Fruit fly (Drosophila melanogaster) whole organism: Measurements from ENCODE around the gene CG14402.
A peak's percentile ranks its signal among the peaks of the same experiment; 100 is the strongest.

Experiments
- CG8478 ChIP-seq: fragments of >200 bp; optimal IDR thresholded peaks from 2 replicates; lab custom pipeline; 2018; ENCODE audit warnings: inconsistent platforms
- Dll ChIP-seq: fragments of >200 bp; optimal IDR thresholded peaks from 2 replicates; lab custom pipeline; 2017
- EcR ChIP-seq, 2 experiments: fragments of >200 bp; optimal IDR thresholded peaks; 2 replicates each; lab custom pipeline; 2017; ENCODE audit warnings: missing biosample characterization in 2 of 2, missing genetic modification characterization in 2 of 2, missing genetic modification reagents in 2 of 2
- pan ChIP-seq: fragments of >200 bp; optimal IDR thresholded peaks from 2 replicates; lab custom pipeline; 2017
- psq ChIP-seq: fragments of >200 bp; optimal IDR thresholded peaks from 2 replicates; lab custom pipeline; 2017
- usp ChIP-seq: fragments of >200 bp; optimal IDR thresholded peaks from 2 replicates; lab custom pipeline; 2017; ENCODE audit warnings: missing biosample characterization, missing genetic modification characterization, mixed read lengths

Gene CG14402

dm6 chr2L:20809229-20809628 is 39.9 kb upstream of the CG14402 start:
- TF ChIP-seq Dll (lab: Kevin White, UChicago) (no peak), CG8478 (lab: Kevin White, UChicago) (no peak), psq (lab: Kevin White, UChicago) (no peak), usp (GFP tag; lab: Kevin White, UChicago) (no peak), pan (lab: Kevin White, UChicago) (no peak)

- TF ChIP-seq psq (lab: Kevin White, UChicago) = no peak
- no peak for TF ChIP-seq EcR (GFP tag; optimal IDR thresholded peaks at IDR 0.05; lab: Kevin White, UChicago)
- TF ChIP-seq usp (GFP tag; lab: Kevin White, UChicago) = no peak
- TF ChIP-seq Dll (lab: Kevin White, UChicago) = no peak
- no peak for TF ChIP-seq CG8478 (lab: Kevin White, UChicago)
- no peak for TF ChIP-seq pan (lab: Kevin White, UChicago)
Observed at dm6 chr2L:20811039-20811652, 38.0 kb upstream of the CG14402 start.

- peak in 1 of 2 experiments; percentile 38 for TF ChIP-seq EcR (GFP tag; optimal IDR thresholded peaks at IDR 0.05; lab: Kevin White, UChicago)
- no peak for TF ChIP-seq pan (lab: Kevin White, UChicago)
- no peak for TF ChIP-seq usp (GFP tag; lab: Kevin White, UChicago)
Observed at dm6 chr2L:20812283-20813189, 36.6 kb upstream of the CG14402 start.

DNA sequence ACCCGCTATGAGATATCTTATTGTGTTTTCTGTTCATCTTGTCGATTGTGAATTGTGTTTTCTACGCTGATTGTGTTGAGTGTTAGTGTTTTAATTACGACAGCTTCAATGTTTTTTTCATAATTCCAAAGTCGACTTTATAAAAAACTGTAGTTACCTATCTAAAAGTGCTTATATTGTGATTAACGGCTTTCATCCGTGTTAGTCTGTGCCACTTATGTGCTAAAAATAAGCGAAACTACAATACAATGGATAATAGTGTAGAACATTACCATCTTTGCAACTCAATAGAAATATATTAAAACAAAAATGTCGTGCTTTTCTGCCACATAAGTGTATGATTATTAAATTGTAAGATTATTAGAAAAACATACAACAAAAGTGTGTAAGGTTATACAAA is 33.0 kb upstream of the CG14402 start, which contains the start of gene CG33322:
Gene CG33322 (minus strand): TSS at position 101 of the 400 bp plus-strand sequence.
- no peak for TF ChIP-seq psq (lab: Kevin White, UChicago)
- no peak for TF ChIP-seq EcR (GFP tag; optimal IDR thresholded peaks at IDR 0.05; lab: Kevin White, UChicago)
- no peak for TF ChIP-seq Dll (lab: Kevin White, UChicago)
- no peak for TF ChIP-seq pan (lab: Kevin White, UChicago)
- TF ChIP-seq usp (GFP tag; lab: Kevin White, UChicago) = no peak

DNA sequence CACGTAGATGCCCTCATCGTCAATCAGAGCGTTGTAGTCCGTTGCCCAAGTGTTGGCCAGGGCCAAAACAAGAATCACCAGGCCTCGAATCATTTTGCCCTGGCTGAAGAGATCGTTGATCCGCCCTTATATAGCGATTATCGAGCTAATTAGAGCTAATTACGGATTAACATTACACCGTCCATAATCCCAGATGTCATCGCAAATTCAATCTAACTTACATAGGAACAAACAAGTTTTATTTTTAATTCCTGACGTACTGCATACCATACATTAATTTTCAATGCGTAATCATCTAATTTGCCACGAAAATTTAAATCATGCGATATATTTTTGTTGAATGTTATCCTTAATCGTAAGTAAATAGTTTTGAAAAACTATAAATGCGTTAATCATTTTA is 31.9 kb upstream of the CG14402 start, which contains the start of gene CheB38b:
Gene CheB38b (minus strand): TSS at position 101 of the 400 bp plus-strand sequence.
- TF ChIP-seq CG8478 (lab: Kevin White, UChicago) (no peak), EcR (GFP tag; optimal IDR thresholded peaks at IDR 0.05; lab: Kevin White, UChicago) (no peak), Dll (lab: Kevin White, UChicago) (no peak)

dm6 chr2L:20818432-20818831 is 30.7 kb upstream of the CG14402 start, which contains the start of gene CheB38a:
Gene CheB38a, minus strand, starts transcription at chr2L:20818532.
- no peak for TF ChIP-seq Dll (lab: Kevin White, UChicago)
- TF ChIP-seq usp (GFP tag; lab: Kevin White, UChicago) = no peak
- TF ChIP-seq psq (lab: Kevin White, UChicago) = no peak
- TF ChIP-seq EcR (GFP tag; optimal IDR thresholded peaks at IDR 0.05; lab: Kevin White, UChicago) = no peak
- TF ChIP-seq CG8478 (lab: Kevin White, UChicago) = no peak
- TF ChIP-seq pan (lab: Kevin White, UChicago) = no peak

- TF ChIP-seq psq (lab: Kevin White, UChicago) (no peak), Dll (lab: Kevin White, UChicago) (no peak), CG8478 (lab: Kevin White, UChicago) (no peak), EcR (GFP tag; optimal IDR thresholded peaks at IDR 0.05; lab: Kevin White, UChicago) (no peak), usp (GFP tag; lab: Kevin White, UChicago) (no peak), pan (lab: Kevin White, UChicago) (no peak)
Observed at dm6 chr2L:20820767-20821166, 28.3 kb upstream of the CG14402 start, which contains the start of gene CheB38c. Gene CheB38c, minus strand, starts transcription at chr2L:20820867.

dm6 chr2L:20821249-20822024 is 27.7 kb upstream of the CG14402 start:
- TF ChIP-seq usp (GFP tag; lab: Kevin White, UChicago) = no peak

dm6 chr2L:20822025-20822371 is 27.1 kb upstream of the CG14402 start:
- TF ChIP-seq EcR (GFP tag; optimal IDR thresholded peaks at IDR 0.05; lab: Kevin White, UChicago) (no peak), pan (lab: Kevin White, UChicago) (no peak), usp (GFP tag; lab: Kevin White, UChicago) (no peak), psq (lab: Kevin White, UChicago) (no peak), Dll (lab: Kevin White, UChicago) (no peak), CG8478 (lab: Kevin White, UChicago) (no peak)

DNA sequence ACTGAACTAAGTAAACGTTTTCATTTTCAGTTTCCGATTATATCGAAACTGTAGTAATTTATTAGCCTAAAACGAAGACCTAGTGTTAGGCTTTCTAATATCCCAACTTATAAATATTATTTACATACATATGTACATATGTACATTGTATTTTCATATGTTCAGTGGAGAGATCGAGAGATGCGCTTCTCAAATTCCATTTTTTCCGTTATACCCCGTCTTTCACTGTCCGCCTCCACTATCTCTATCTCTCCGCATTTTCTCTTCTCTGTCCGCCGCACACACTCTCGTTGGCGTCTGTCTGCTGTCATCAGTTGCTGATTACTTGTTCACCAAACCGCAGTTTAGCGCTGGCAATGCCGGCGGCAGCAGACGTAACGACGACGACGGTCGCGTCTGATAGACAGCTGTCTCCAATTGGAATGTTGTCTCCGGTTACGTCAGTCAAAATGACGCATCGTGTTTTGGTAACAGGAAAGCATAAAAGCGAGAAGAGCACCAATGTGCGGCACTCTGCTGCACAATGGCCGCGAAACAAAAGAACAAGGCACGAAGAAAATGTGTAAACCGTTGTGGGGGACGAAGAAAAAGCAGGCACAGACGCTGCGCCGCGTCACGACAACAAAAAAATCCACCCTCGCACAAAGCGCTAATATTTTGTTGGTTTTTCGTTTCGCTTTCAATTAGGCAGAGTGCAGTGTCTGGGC is 26.5 kb upstream of the CG14402 start, which contains the start of gene CG9331:
Gene CG9331 (plus strand): TSS at position 340 of the 707 bp plus-strand sequence.
- no peak for TF ChIP-seq Dll (lab: Kevin White, UChicago)
- no peak for TF ChIP-seq EcR (GFP tag; optimal IDR thresholded peaks at IDR 0.05; lab: Kevin White, UChicago)
- no peak for TF ChIP-seq pan (lab: Kevin White, UChicago)
- no peak for TF ChIP-seq CG8478 (lab: Kevin White, UChicago)
- no peak for TF ChIP-seq psq (lab: Kevin White, UChicago)
- TF ChIP-seq usp (GFP tag; lab: Kevin White, UChicago) = no peak
